Fruit fly (Drosophila melanogaster) whole organism, wandering third instar larva: ENCODE data around the gene CG34164.
A peak's percentile ranks its signal among the peaks of the same experiment; 100 is the strongest.

Experiments
- CrebA ChIP-seq: fragments of 200-800 bp; sonication (Bioruptor generic); optimal IDR thresholded peaks from 2 replicates; lab custom pipeline; 2016; ENCODE audit warnings: missing biosample characterization, mild to moderate bottlenecking, missing genetic modification characterization, borderline replicate concordance
- Sp1 ChIP-seq: fragments of 200-800 bp; sonication (Bioruptor generic); optimal IDR thresholded peaks from 3 replicates; lab custom pipeline; 2019; ENCODE audit warnings: missing biosample characterization, mild to moderate bottlenecking, missing genetic modification characterization, moderate library complexity
- brk ChIP-seq: fragments of 200-800 bp; sonication (Bioruptor generic); optimal IDR thresholded peaks from 2 replicates; lab custom pipeline; 2016; ENCODE audit warnings: missing biosample characterization, mild to moderate bottlenecking, missing genetic modification characterization
- dsf ChIP-seq: sonication (Bioruptor generic); optimal IDR thresholded peaks from 2 replicates; lab custom pipeline; 2016; ENCODE audit warnings: missing biosample characterization, missing genetic modification characterization, borderline replicate concordance
- h ChIP-seq: fragments of 200-800 bp; sonication (Bioruptor generic); optimal IDR thresholded peaks from 3 replicates; lab custom pipeline; 2016; ENCODE audit warnings: missing biosample characterization, mild to moderate bottlenecking, missing genetic modification characterization
- psq ChIP-seq: fragments of 200-800 bp; sonication (Bioruptor generic); optimal IDR thresholded peaks from 3 replicates; lab custom pipeline; 2017; ENCODE audit warnings: missing biosample characterization, mild to moderate bottlenecking, missing genetic modification characterization, moderate library complexity
- tai ChIP-seq: sonication (Bioruptor generic); optimal IDR thresholded peaks from 2 replicates; lab custom pipeline; 2016; ENCODE audit warnings: missing biosample characterization, missing genetic modification characterization
- usp ChIP-seq: fragments of >200 bp; optimal IDR thresholded peaks from 2 replicates; lab custom pipeline; 2017; ENCODE audit warnings: missing biosample characterization, missing genetic modification characterization

- no peak for TF ChIP-seq dsf (GFP tag; lab: Kevin White, UChicago)
- no peak for TF ChIP-seq tai (GFP tag; lab: Kevin White, UChicago)
- no peak for TF ChIP-seq CrebA (GFP tag; lab: Kevin White, UChicago)
- no peak for TF ChIP-seq usp (GFP tag; lab: Kevin White, UChicago)
- TF ChIP-seq brk: no peak
- peak; percentile 45 for TF ChIP-seq Sp1
- TF ChIP-seq h (GFP tag; lab: Kevin White, UChicago): peak; percentile 70
- TF ChIP-seq psq (GFP tag; lab: Kevin White, UChicago): peak; percentile 12
These were observed 45.9 kb upstream of the CG34164 start for dm6 chr2L:12010100-12010876.
